Worm (Caenorhabditis elegans) whole organism, mixed stage, embryonic: ENCODE data around the gene Y37A1B.4.

Experiments
- M03D4.4 ChIP-seq: sonication (generic microtip); optimal IDR thresholded peaks from 2 replicates; lab custom pipeline; 2017; ENCODE audit warnings: mild to moderate bottlenecking, missing genetic modification characterization, missing compliant biosample characterization
- bed-3 ChIP-seq: fragments of 200-800 bp; sonication (Bioruptor generic); optimal IDR thresholded peaks from 3 replicates; lab custom pipeline; 2018; ENCODE audit warnings: mild to moderate bottlenecking, missing genetic modification characterization, moderate library complexity, missing compliant biosample characterization
- blmp-1 ChIP-seq: fragments of 150-350 bp; optimal IDR thresholded peaks from 2 replicates; lab custom pipeline; 2014; ENCODE audit warnings: missing biosample characterization, missing genetic modification characterization
- ceh-39 ChIP-seq: fragments of 150-350 bp; optimal IDR thresholded peaks from 2 replicates; lab custom pipeline; 2014; ENCODE audit warnings: missing biosample characterization, missing genetic modification characterization
- ceh-43 ChIP-seq: fragments of 200-800 bp; sonication (Bioruptor generic); optimal IDR thresholded peaks from 2 replicates; lab custom pipeline; 2018; ENCODE audit warnings: mild to moderate bottlenecking, missing genetic modification characterization, moderate library complexity, missing compliant biosample characterization
- ceh-83 ChIP-seq: fragments of 200-800 bp; sonication (Bioruptor generic); optimal IDR thresholded peaks from 2 replicates; lab custom pipeline; 2018; ENCODE audit warnings: mild to moderate bottlenecking, missing genetic modification characterization, missing compliant biosample characterization
- ces-1 ChIP-seq: fragments of 150-350 bp; optimal IDR thresholded peaks from 2 replicates; lab custom pipeline; 2014; ENCODE audit warnings: missing biosample characterization, missing genetic modification reagents, missing genetic modification characterization
- cnd-1 ChIP-seq: fragments of 200-800 bp; sonication (Bioruptor generic); optimal IDR thresholded peaks from 2 replicates; lab custom pipeline; 2018; ENCODE audit warnings: mild to moderate bottlenecking, missing genetic modification characterization, missing compliant biosample characterization
- drap-1 ChIP-seq: fragments of 200-800 bp; sonication (Bioruptor generic); optimal IDR thresholded peaks from 3 replicates; lab custom pipeline; 2018; ENCODE audit warnings: mild to moderate bottlenecking, missing genetic modification characterization, missing compliant biosample characterization
- elt-1 ChIP-seq: sonication (generic microtip); optimal IDR thresholded peaks from 2 replicates; lab custom pipeline; 2017; ENCODE audit warnings: missing genetic modification characterization, mild to moderate bottlenecking, missing compliant biosample characterization, antibody characterized with exemption, moderate library complexity, borderline replicate concordance; ENCODE audit not compliant: insufficient read depth
- elt-3 ChIP-seq: fragments of 150-350 bp; optimal IDR thresholded peaks from 2 replicates; lab custom pipeline; 2014; ENCODE audit warnings: missing biosample characterization, missing genetic modification characterization
- flh-1 ChIP-seq: fragments of 200-800 bp; sonication (Bioruptor generic); optimal IDR thresholded peaks from 2 replicates; lab custom pipeline; 2018; ENCODE audit warnings: mild to moderate bottlenecking, missing genetic modification characterization, moderate library complexity, missing compliant biosample characterization
- ham-2 ChIP-seq: fragments of 200-800 bp; sonication (Bioruptor generic); optimal IDR thresholded peaks from 2 replicates; lab custom pipeline; 2018; ENCODE audit warnings: mild to moderate bottlenecking, missing genetic modification characterization, missing compliant biosample characterization
- lin-32 ChIP-seq: fragments of 200-800 bp; sonication (Bioruptor generic); optimal IDR thresholded peaks from 2 replicates; lab custom pipeline; 2018; ENCODE audit warnings: mild to moderate bottlenecking, missing genetic modification characterization, missing compliant biosample characterization
- lsy-2 ChIP-seq: fragments of 150-350 bp; optimal IDR thresholded peaks from 2 replicates; lab custom pipeline; 2014; ENCODE audit warnings: missing biosample characterization, missing genetic modification characterization
- mab-5 ChIP-seq: fragments of 150-350 bp; optimal IDR thresholded peaks from 2 replicates; lab custom pipeline; 2014; ENCODE audit warnings: missing biosample characterization, missing genetic modification characterization
- mep-1 ChIP-seq: fragments of 150-350 bp; optimal IDR thresholded peaks from 2 replicates; lab custom pipeline; 2017; ENCODE audit warnings: missing biosample characterization, missing genetic modification reagents, missing genetic modification characterization, inconsistent platforms
- mls-2 ChIP-seq: sonication (generic microtip); optimal IDR thresholded peaks from 2 replicates; lab custom pipeline; 2016; ENCODE audit warnings: mild to moderate bottlenecking, missing genetic modification characterization, moderate library complexity, missing compliant biosample characterization
- nhr-12 ChIP-seq: fragments of 150-350 bp; optimal IDR thresholded peaks from 2 replicates; lab custom pipeline; 2014; ENCODE audit warnings: missing biosample characterization, missing genetic modification characterization
- nhr-2 ChIP-seq: fragments of 150-350 bp; optimal IDR thresholded peaks from 2 replicates; lab custom pipeline; 2014; ENCODE audit warnings: missing biosample characterization, missing genetic modification characterization
- nhr-237 ChIP-seq: fragments of 150-350 bp; optimal IDR thresholded peaks from 2 replicates; lab custom pipeline; 2014; ENCODE audit warnings: missing biosample characterization, missing genetic modification characterization
- sem-2 ChIP-seq: fragments of 200-800 bp; sonication (Bioruptor generic); optimal IDR thresholded peaks from 2 replicates; lab custom pipeline; 2018; ENCODE audit warnings: mild to moderate bottlenecking, missing genetic modification characterization, missing compliant biosample characterization
- snpc-4 ChIP-seq: fragments of 150-350 bp; optimal IDR thresholded peaks from 2 replicates; lab custom pipeline; 2014; ENCODE audit warnings: missing biosample characterization, missing genetic modification characterization
- sptf-1 ChIP-seq: sonication (generic microtip); optimal IDR thresholded peaks from 2 replicates; lab custom pipeline; 2017; ENCODE audit warnings: mild to moderate bottlenecking, missing genetic modification characterization, moderate library complexity, missing compliant biosample characterization
- tbx-8 ChIP-seq: fragments of 200-800 bp; sonication (Bioruptor generic); optimal IDR thresholded peaks from 2 replicates; lab custom pipeline; 2018; ENCODE audit warnings: mild to moderate bottlenecking, missing genetic modification characterization, moderate library complexity, missing compliant biosample characterization
- unc-120 ChIP-seq: sonication (generic microtip); optimal IDR thresholded peaks from 2 replicates; lab custom pipeline; 2017; ENCODE audit warnings: missing genetic modification characterization, missing compliant biosample characterization; ENCODE audit not compliant: poor library complexity, severe bottlenecking
- unc-39 ChIP-seq: fragments of 150-350 bp; optimal IDR thresholded peaks from 2 replicates; lab custom pipeline; 2014; ENCODE audit warnings: missing biosample characterization, missing genetic modification characterization
- unc-62 ChIP-seq: fragments of 150-350 bp; optimal IDR thresholded peaks from 2 replicates; lab custom pipeline; 2014; ENCODE audit warnings: missing biosample characterization, missing genetic modification reagents, missing genetic modification characterization
- zip-8 ChIP-seq: fragments of 150-350 bp; optimal IDR thresholded peaks from 2 replicates; lab custom pipeline; 2014; ENCODE audit warnings: missing biosample characterization, missing genetic modification characterization
- ztf-11 ChIP-seq: fragments of 150-350 bp; optimal IDR thresholded peaks from 2 replicates; lab custom pipeline; 2014; ENCODE audit warnings: missing biosample characterization, missing genetic modification characterization

The Y37A1B.4 gene

ce11 chrIV:14086395-14086794 is 25.9 kb upstream of the Y37A1B.4 start:
- peak; percentile 77 for TF ChIP-seq elt-1 (tag; lab: Kevin White, UChicago)
- no peak for TF ChIP-seq mep-1 (tag; lab: Kevin White, UChicago)

- TF ChIP-seq cnd-1 (tag; lab: Kevin White, UChicago), result no peak
- no peak for TF ChIP-seq elt-1 (tag; lab: Kevin White, UChicago)
- TF ChIP-seq nhr-12 (tag; lab: Kevin White, UChicago), result no peak
Observed at ce11 chrIV:14083505-14083904, 23.0 kb upstream of the Y37A1B.4 start, which contains the start of gene F52B11.2. TSS of gene F52B11.2 (plus strand) at chrIV:14083568.

- TF ChIP-seq elt-1 (tag; lab: Kevin White, UChicago) (peak; percentile 10), flh-1 (GFP tag; lab: Kevin White, UChicago) (no peak)
Observed at ce11 chrIV:14082956-14083355, 22.4 kb upstream of the Y37A1B.4 start.

- TF ChIP-seq drap-1 (GFP tag; lab: Kevin White, UChicago) (no peak), sptf-1 (no peak), zip-8 (tag; lab: Kevin White, UChicago) (peak; percentile 22)
Observed at ce11 chrIV:14077135-14077534, 16.6 kb upstream of the Y37A1B.4 start, which contains the start of gene cfp-1. TSS of gene cfp-1 (plus strand) at chrIV:14077435.

ce11 chrIV:14074456-14074855 is 13.9 kb upstream of the Y37A1B.4 start:
- TF ChIP-seq lin-32 (GFP tag; lab: Kevin White, UChicago) (no peak), tbx-8 (GFP tag; lab: Kevin White, UChicago) (no peak), zip-8 (tag; lab: Kevin White, UChicago) (no peak), blmp-1 (tag; lab: Kevin White, UChicago) (no peak), ztf-11 (tag; lab: Kevin White, UChicago) (no peak), ham-2 (no peak), lsy-2 (tag; lab: Kevin White, UChicago) (no peak), unc-120 (tag; lab: Kevin White, UChicago) (no peak), ceh-39 (tag; lab: Kevin White, UChicago) (no peak), unc-62 (GFP tag; lab: Kevin White, UChicago) (no peak), ceh-83 (GFP tag; lab: Kevin White, UChicago) (no peak), nhr-12 (tag; lab: Kevin White, UChicago) (no peak)

ce11 chrIV:14072011-14072649 is 11.6 kb upstream of the Y37A1B.4 start:
- TF ChIP-seq ceh-83 (GFP tag; lab: Kevin White, UChicago) (no peak), flh-1 (GFP tag; lab: Kevin White, UChicago) (no peak), sptf-1 (no peak), unc-62 (GFP tag; lab: Kevin White, UChicago) (no peak), mep-1 (tag; lab: Kevin White, UChicago) (no peak), ceh-39 (tag; lab: Kevin White, UChicago) (no peak), drap-1 (GFP tag; lab: Kevin White, UChicago) (no peak), ces-1 (GFP tag; lab: Kevin White, UChicago) (no peak), ham-2 (no peak), tbx-8 (GFP tag; lab: Kevin White, UChicago) (no peak), mab-5 (tag; lab: Kevin White, UChicago) (no peak), mls-2 (no peak)

ce11 chrIV:14071466-14071865 is 11.0 kb upstream of the Y37A1B.4 start, which contains the start of gene ccar-1:
TSS of gene ccar-1 (plus strand) at chrIV:14071548.
- TF ChIP-seq unc-39 (tag; lab: Kevin White, UChicago) (no peak), lin-32 (GFP tag; lab: Kevin White, UChicago) (peak; percentile 19)
- TF ChIP-seq, all 35 proteins: peak for 1

ce11 chrIV:14070992-14071289 is 10.4 kb upstream of the Y37A1B.4 start:
- TF ChIP-seq sem-2 (GFP tag; lab: Kevin White, UChicago) (no peak), M03D4.4 (tag; lab: Kevin White, UChicago) (no peak), ces-1 (GFP tag; lab: Kevin White, UChicago) (peak; percentile 68), lin-32 (GFP tag; lab: Kevin White, UChicago) (no peak), elt-3 (tag; lab: Kevin White, UChicago) (no peak), bed-3 (GFP tag; lab: Kevin White, UChicago) (no peak), snpc-4 (no peak), unc-120 (tag; lab: Kevin White, UChicago) (no peak), zip-8 (tag; lab: Kevin White, UChicago) (no peak), unc-39 (tag; lab: Kevin White, UChicago) (no peak), mep-1 (tag; lab: Kevin White, UChicago) (peak; percentile 86), ceh-43 (no peak), unc-62 (GFP tag; lab: Kevin White, UChicago) (no peak), ztf-11 (tag; lab: Kevin White, UChicago) (no peak), tbx-8 (GFP tag; lab: Kevin White, UChicago) (no peak), nhr-2 (no peak), blmp-1 (tag; lab: Kevin White, UChicago) (no peak), sptf-1 (no peak), flh-1 (GFP tag; lab: Kevin White, UChicago) (no peak), nhr-237 (tag; lab: Kevin White, UChicago) (peak; percentile 66), ceh-39 (tag; lab: Kevin White, UChicago) (peak; percentile 79), mab-5 (tag; lab: Kevin White, UChicago) (no peak), lsy-2 (tag; lab: Kevin White, UChicago) (peak; percentile 82), ceh-83 (GFP tag; lab: Kevin White, UChicago) (no peak), ham-2 (no peak)
